Fruit fly (Drosophila melanogaster) whole organism: Measurements from ENCODE around the gene Pbgs.

Source experiments
- CG8478 ChIP-seq: fragments of >200 bp; optimal IDR thresholded peaks from 2 replicates; lab custom pipeline; 2018; ENCODE audit warnings: inconsistent platforms
- Dll ChIP-seq: fragments of >200 bp; optimal IDR thresholded peaks from 2 replicates; lab custom pipeline; 2017
- EcR ChIP-seq, 2 experiments: fragments of >200 bp; optimal IDR thresholded peaks; 2 replicates each; lab custom pipeline; 2017; ENCODE audit warnings: missing biosample characterization in 2 of 2, missing genetic modification characterization in 2 of 2, missing genetic modification reagents in 2 of 2
- pan ChIP-seq: fragments of >200 bp; optimal IDR thresholded peaks from 2 replicates; lab custom pipeline; 2017
- psq ChIP-seq: fragments of >200 bp; optimal IDR thresholded peaks from 2 replicates; lab custom pipeline; 2017
- usp ChIP-seq: fragments of >200 bp; optimal IDR thresholded peaks from 2 replicates; lab custom pipeline; 2017; ENCODE audit warnings: missing biosample characterization, missing genetic modification characterization, mixed read lengths

Gene Pbgs

DNA sequence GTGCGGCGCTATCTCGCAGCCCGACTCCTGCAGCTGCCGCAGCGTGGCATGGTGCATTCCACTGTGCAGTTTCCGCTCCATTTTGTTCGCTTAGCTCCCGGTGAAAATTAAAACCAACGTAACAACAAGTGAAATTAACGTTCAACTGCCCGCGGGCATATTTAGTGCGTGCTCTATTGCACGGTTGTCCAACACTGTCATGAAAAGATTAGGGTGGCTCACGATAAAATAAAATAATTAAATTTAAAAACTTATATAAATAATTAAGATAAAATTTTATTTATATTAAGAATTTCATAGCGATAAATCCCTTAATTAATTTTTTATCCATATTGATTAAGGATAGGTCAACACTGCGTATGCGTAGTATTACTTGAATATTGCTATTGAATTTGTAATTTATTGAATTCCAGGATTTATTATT, at the start of gene Pbgs:
TSS of gene Pbgs (minus strand) at position 151 of the 424 bp plus-strand sequence.
- TF ChIP-seq pan (no peak), usp (no peak), CG8478 (no peak), Dll (lab: Kevin White, UChicago) (no peak), EcR (GFP tag; optimal IDR thresholded peaks at IDR 0.05; lab: Kevin White, UChicago) (no peak), psq (lab: Kevin White, UChicago) (no peak)

dm6 chr3L:12319782-12320181, 48.6 kb upstream of the Pbgs start:
- TF ChIP-seq pan (no peak), usp (no peak), EcR (GFP tag; optimal IDR thresholded peaks at IDR 0.05; lab: Kevin White, UChicago) (no peak), Dll (lab: Kevin White, UChicago) (no peak), psq (lab: Kevin White, UChicago) (no peak), CG8478 (no peak)

- no peak for TF ChIP-seq CG8478
- TF ChIP-seq Dll (lab: Kevin White, UChicago), result no peak
- no peak for TF ChIP-seq pan
- TF ChIP-seq EcR (GFP tag; optimal IDR thresholded peaks at IDR 0.05; lab: Kevin White, UChicago), result no peak
- TF ChIP-seq usp, result no peak
- TF ChIP-seq psq (lab: Kevin White, UChicago), result no peak
Observed at dm6 chr3L:12313280-12313679, 42.1 kb upstream of the Pbgs start.

DNA sequence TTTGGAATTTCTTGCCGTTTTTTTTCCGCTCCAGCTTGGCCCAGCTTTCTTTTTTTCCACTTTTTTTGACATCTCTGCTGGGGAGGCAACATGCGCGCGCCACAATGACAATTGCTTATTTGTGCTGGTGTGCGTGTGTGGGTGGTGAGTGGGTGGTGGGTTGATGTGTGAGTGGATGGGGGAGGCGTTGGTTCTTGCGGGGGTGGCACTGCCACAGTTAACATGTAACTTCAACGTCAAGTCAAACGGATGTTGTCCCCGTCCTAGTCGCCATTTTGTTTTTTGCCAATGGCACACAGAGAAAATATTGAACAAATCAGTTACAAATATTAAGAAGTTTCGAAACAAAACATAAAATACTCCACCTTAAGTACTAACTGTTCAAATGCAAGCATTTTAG, 39.4 kb upstream of the Pbgs start, which contains the start of gene CG44355:
TSS of gene CG44355 (plus strand) at position 301 of the 400 bp plus-strand sequence.
- no peak for TF ChIP-seq Dll (lab: Kevin White, UChicago)
- no peak for TF ChIP-seq usp
- no peak for TF ChIP-seq CG8478
- no peak for TF ChIP-seq EcR (GFP tag; optimal IDR thresholded peaks at IDR 0.05; lab: Kevin White, UChicago)
- no peak for TF ChIP-seq psq (lab: Kevin White, UChicago)
- TF ChIP-seq pan, result no peak

dm6 chr3L:12305896-12306295, 34.8 kb upstream of the Pbgs start:
- TF ChIP-seq usp (no peak), EcR (GFP tag; optimal IDR thresholded peaks at IDR 0.05; lab: Kevin White, UChicago) (no peak), Dll (lab: Kevin White, UChicago) (no peak), psq (lab: Kevin White, UChicago) (no peak), CG8478 (no peak), pan (no peak)

DNA sequence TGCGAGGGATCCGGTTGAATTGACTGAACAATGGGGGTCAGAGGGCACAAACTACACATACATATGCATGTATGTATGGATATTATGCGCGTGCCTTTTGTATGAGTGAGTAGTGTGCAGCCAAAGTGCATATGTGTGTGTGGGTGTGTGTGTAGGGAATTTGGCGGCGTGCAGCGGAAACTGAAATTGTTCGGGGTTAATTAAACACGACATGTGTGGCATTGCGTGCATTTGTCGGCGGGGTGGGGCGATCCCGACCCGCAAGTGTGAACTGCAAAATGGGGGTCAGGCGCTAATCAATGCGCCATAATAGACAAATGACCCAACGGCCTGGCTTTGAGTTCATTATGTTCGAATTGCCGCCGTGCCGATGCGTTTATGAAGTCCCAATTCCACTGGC, 26.9 kb upstream of the Pbgs start:
- TF ChIP-seq pan (no peak), Dll (lab: Kevin White, UChicago) (no peak), psq (lab: Kevin White, UChicago) (no peak), EcR (GFP tag; optimal IDR thresholded peaks at IDR 0.05; lab: Kevin White, UChicago) (no peak)

dm6 chr3L:12296073-12296527, 25.0 kb upstream of the Pbgs start, which contains the start of gene CG4328:
TSS of gene CG4328 (minus strand) at chr3L:12296123.
- TF ChIP-seq CG8478 (no peak), pan (no peak), Dll (lab: Kevin White, UChicago) (no peak), usp (no peak), psq (lab: Kevin White, UChicago) (no peak), EcR (GFP tag; optimal IDR thresholded peaks at IDR 0.05; lab: Kevin White, UChicago) (no peak)

dm6 chr3L:12294602-12295001, 23.5 kb upstream of the Pbgs start:
- no peak for TF ChIP-seq EcR (GFP tag; optimal IDR thresholded peaks at IDR 0.05; lab: Kevin White, UChicago)
- TF ChIP-seq CG8478, result no peak
- no peak for TF ChIP-seq pan
- no peak for TF ChIP-seq usp
- TF ChIP-seq Dll (lab: Kevin White, UChicago), result no peak
- no peak for TF ChIP-seq psq (lab: Kevin White, UChicago)

dm6 chr3L:12290556-12290955, 19.4 kb upstream of the Pbgs start:
- TF ChIP-seq CG8478 (no peak), EcR (GFP tag; optimal IDR thresholded peaks at IDR 0.05; lab: Kevin White, UChicago) (no peak), psq (lab: Kevin White, UChicago) (no peak), pan (no peak), Dll (lab: Kevin White, UChicago) (no peak), usp (no peak)

dm6 chr3L:12289664-12290063, 18.5 kb upstream of the Pbgs start:
- TF ChIP-seq psq (lab: Kevin White, UChicago) (no peak), usp (no peak), Dll (lab: Kevin White, UChicago) (no peak), CG8478 (no peak), pan (no peak), EcR (GFP tag; optimal IDR thresholded peaks at IDR 0.05; lab: Kevin White, UChicago) (no peak)

dm6 chr3L:12287370-12287769, 16.2 kb upstream of the Pbgs start:
- no peak for TF ChIP-seq usp

DNA sequence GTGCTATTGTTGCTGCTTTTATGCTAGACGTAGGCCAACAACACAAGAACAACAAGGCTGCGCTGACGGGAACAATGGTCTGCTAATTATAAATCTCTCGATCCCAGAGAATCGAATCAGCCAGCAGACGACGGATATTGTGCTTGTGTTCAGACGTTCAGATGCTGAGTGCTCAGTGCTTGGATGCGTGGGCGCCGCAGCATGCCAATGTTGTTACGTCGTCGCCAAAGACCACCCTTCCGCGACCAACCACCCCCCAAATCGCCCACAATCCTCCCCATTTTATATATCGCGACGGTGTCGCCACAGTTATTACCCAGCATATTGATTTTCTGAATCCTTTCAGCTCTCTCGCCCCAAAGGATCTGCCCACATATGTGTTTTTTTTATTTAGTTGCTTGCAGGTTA, 6.7 kb upstream of the Pbgs start:
- no peak for TF ChIP-seq EcR (GFP tag; optimal IDR thresholded peaks at IDR 0.05; lab: Kevin White, UChicago)
- no peak for TF ChIP-seq usp
- no peak for TF ChIP-seq psq (lab: Kevin White, UChicago)
- no peak for TF ChIP-seq CG8478
- no peak for TF ChIP-seq pan
- no peak for TF ChIP-seq Dll (lab: Kevin White, UChicago)

DNA sequence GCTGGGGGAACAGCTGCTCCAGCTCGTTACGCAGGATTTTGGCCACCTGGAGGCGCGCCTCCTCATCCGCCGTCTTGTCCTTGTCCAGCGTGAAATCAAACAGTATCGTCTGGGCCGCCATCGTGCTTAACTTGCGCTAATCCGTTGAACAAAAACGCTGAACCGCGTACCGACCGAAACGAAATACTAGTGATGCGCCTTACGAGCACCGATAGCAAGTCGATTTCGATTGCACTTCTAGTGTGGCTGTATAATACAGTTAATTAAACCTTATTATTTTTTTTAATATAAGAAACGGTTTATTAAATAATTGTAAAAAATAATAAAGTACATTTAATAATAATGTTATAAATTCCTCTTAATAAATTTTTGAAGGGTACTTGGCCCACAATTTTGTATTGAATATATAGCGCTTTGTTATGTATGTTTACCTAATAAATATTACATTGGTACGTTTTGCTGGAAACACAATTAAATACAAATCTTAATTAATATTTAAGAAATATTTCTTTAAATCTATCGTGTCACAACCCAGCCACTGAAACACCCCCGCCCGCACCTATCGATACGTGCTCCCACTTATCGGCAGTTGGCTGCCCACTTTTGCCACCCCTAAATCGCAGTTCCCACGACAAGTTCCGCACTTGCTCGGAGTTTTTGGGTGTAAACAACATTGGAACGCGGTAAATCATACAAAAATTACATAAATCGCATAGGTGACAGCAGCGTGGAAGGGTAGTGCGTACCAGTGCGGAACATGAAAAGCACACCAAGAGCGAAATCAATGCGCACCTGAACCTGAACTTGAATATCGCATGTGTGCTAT, 6.1 kb upstream of the Pbgs start, which contains the start of the genes Sms and INPP5E:
TSS of gene Sms (minus strand) at position 198 of the 826 bp plus-strand sequence.
TSS of gene INPP5E (plus strand) at position 602 of the 826 bp plus-strand sequence.
- TF ChIP-seq usp, result no peak
- no peak for TF ChIP-seq psq (lab: Kevin White, UChicago)
- no peak for TF ChIP-seq Dll (lab: Kevin White, UChicago)
- TF ChIP-seq CG8478, result no peak
- no peak for TF ChIP-seq pan
- no peak for TF ChIP-seq EcR (GFP tag; optimal IDR thresholded peaks at IDR 0.05; lab: Kevin White, UChicago)
